Fruit fly (Drosophila melanogaster) whole organism, embryonic: Measurements from ENCODE around the gene CG5246.

Experiments
- Aef1 ChIP-seq: fragments of 200-800 bp; sonication (Bioruptor generic); IDR thresholded peaks from 3 replicates; pipeline ENCODE4 v1.3.6; 2022; ENCODE audit warnings: missing biosample characterization, missing genetic modification characterization
- Asciz ChIP-seq: fragments of 200-800 bp; sonication (Bioruptor generic); optimal IDR thresholded peaks from 2 replicates; lab custom pipeline; 2017; ENCODE audit warnings: missing biosample characterization, mild to moderate bottlenecking, missing genetic modification characterization, missing genetic modification reagents
- Atf-2 ChIP-seq: fragments of 200-800 bp; sonication (Bioruptor generic); optimal IDR thresholded peaks from 2 replicates; lab custom pipeline; 2016; ENCODE audit warnings: missing biosample characterization, missing genetic modification characterization
- CG10209 ChIP-seq: fragments of 200-800 bp; sonication (Bioruptor generic); optimal IDR thresholded peaks from 3 replicates; lab custom pipeline; 2017; ENCODE audit warnings: missing biosample characterization, mild to moderate bottlenecking, missing genetic modification characterization, missing genetic modification reagents
- CG12219 ChIP-seq: fragments of 200-800 bp; sonication (Bioruptor generic); optimal IDR thresholded peaks from 3 replicates; lab custom pipeline; 2018; ENCODE audit warnings: missing biosample characterization, mild to moderate bottlenecking, missing genetic modification characterization
- CG12236 ChIP-seq: fragments of 200-800 bp; sonication (Bioruptor generic); optimal IDR thresholded peaks from 2 replicates; lab custom pipeline; 2016; ENCODE audit warnings: missing biosample characterization, missing genetic modification characterization
- CG14965 ChIP-seq: fragments of 200-800 bp; sonication (Bioruptor generic); optimal IDR thresholded peaks from 2 replicates; lab custom pipeline; 2016; ENCODE audit warnings: missing biosample characterization, missing genetic modification characterization, borderline replicate concordance
- CG15011 ChIP-seq: fragments of 200-800 bp; sonication (Bioruptor generic); optimal IDR thresholded peaks from 3 replicates; lab custom pipeline; 2018; ENCODE audit warnings: missing biosample characterization, mild to moderate bottlenecking, missing genetic modification characterization
- CG15479 ChIP-seq: fragments of 200-800 bp; sonication (Bioruptor generic); optimal IDR thresholded peaks from 3 replicates; lab custom pipeline; 2019; ENCODE audit warnings: missing biosample characterization, mild to moderate bottlenecking, missing genetic modification characterization, moderate library complexity
- CG17186 ChIP-seq: fragments of 200-800 bp; sonication (Bioruptor generic); optimal IDR thresholded peaks from 3 replicates; lab custom pipeline; 2017; ENCODE audit warnings: missing biosample characterization, missing genetic modification reagents, missing genetic modification characterization
- CG18476 ChIP-seq: fragments of 200-800 bp; sonication (Bioruptor generic); optimal IDR thresholded peaks from 2 replicates; lab custom pipeline; 2016; ENCODE audit warnings: missing biosample characterization, mild to moderate bottlenecking, missing genetic modification characterization
- CG2889 ChIP-seq: fragments of 200-800 bp; sonication (Bioruptor generic); IDR thresholded peaks from 3 replicates; pipeline ENCODE4 v1.3.6; 2022; ENCODE audit warnings: missing biosample characterization, missing genetic modification characterization
- CG31365 ChIP-seq: fragments of 200-800 bp; sonication (Bioruptor generic); optimal IDR thresholded peaks from 2 replicates; lab custom pipeline; 2018; ENCODE audit warnings: missing biosample characterization, mild to moderate bottlenecking, missing genetic modification characterization
- CG34376 ChIP-seq: fragments of 200-800 bp; sonication (Bioruptor generic); optimal IDR thresholded peaks from 2 replicates; lab custom pipeline; 2018; ENCODE audit warnings: missing biosample characterization, mild to moderate bottlenecking, missing genetic modification characterization
- CG3995 ChIP-seq: fragments of 200-800 bp; sonication (Bioruptor generic); optimal IDR thresholded peaks from 3 replicates; lab custom pipeline; 2016; ENCODE audit warnings: missing biosample characterization, missing genetic modification characterization
- CG4707 ChIP-seq: fragments of 200-800 bp; sonication (Bioruptor generic); optimal IDR thresholded peaks from 2 replicates; lab custom pipeline; 2018; ENCODE audit warnings: missing biosample characterization, mild to moderate bottlenecking, missing genetic modification characterization, moderate library complexity
- CG6272 ChIP-seq: fragments of 200-800 bp; sonication (Bioruptor generic); IDR thresholded peaks from 2 replicates; pipeline ENCODE4 v1.3.6; 2022; ENCODE audit warnings: missing biosample characterization, missing genetic modification characterization
- CG6654 ChIP-seq: fragments of 200-800 bp; sonication (Bioruptor generic); optimal IDR thresholded peaks from 2 replicates; lab custom pipeline; 2017; ENCODE audit warnings: missing biosample characterization, mild to moderate bottlenecking, missing genetic modification characterization
- CG8478 ChIP-seq: fragments of >200 bp; optimal IDR thresholded peaks from 2 replicates; lab custom pipeline; 2018
- CG9876 ChIP-seq: fragments of 200-800 bp; sonication (Bioruptor generic); optimal IDR thresholded peaks from 2 replicates; lab custom pipeline; 2016; ENCODE audit warnings: missing biosample characterization, missing genetic modification characterization
- Dbx ChIP-seq: fragments of 200-800 bp; sonication (Bioruptor generic); IDR thresholded peaks from 3 replicates; pipeline ENCODE4 v1.3.6; 2022; ENCODE audit warnings: missing biosample characterization, missing genetic modification characterization
- Drgx ChIP-seq: fragments of 200-800 bp; sonication (Bioruptor generic); IDR thresholded peaks from 2 replicates; pipeline ENCODE4 v1.3.6; 2022; ENCODE audit warnings: missing biosample characterization, missing genetic modification characterization
- E2f1 ChIP-seq: fragments of 200-800 bp; sonication (Bioruptor generic); IDR thresholded peaks from 2 replicates; pipeline ENCODE4 v1.3.6; 2022; ENCODE audit warnings: missing biosample characterization, missing genetic modification characterization
- E2f2 ChIP-seq: fragments of 200-800 bp; sonication (Bioruptor generic); IDR thresholded peaks from 2 replicates; pipeline ENCODE4 v1.3.6; 2022; ENCODE audit warnings: missing biosample characterization, missing genetic modification characterization
- Eip74EF ChIP-seq, 2 experiments: fragments of 200-800 bp in 1 of 2; fragments of >200 bp in 1 of 2; sonication (Bioruptor generic) in 1 of 2; optimal IDR thresholded peaks; 2 replicates each; lab custom pipeline; 2017 to 2019; ENCODE audit warnings: missing biosample characterization in 2 of 2, missing genetic modification characterization in 2 of 2, mild to moderate bottlenecking in 1 of 2, moderate library complexity in 1 of 2
- HLH54F ChIP-seq: fragments of 200-800 bp; sonication (Bioruptor generic); optimal IDR thresholded peaks from 3 replicates; lab custom pipeline; 2016; ENCODE audit warnings: missing biosample characterization, missing genetic modification characterization
- Nf-YB ChIP-seq: fragments of 200-800 bp; sonication (Bioruptor generic); optimal IDR thresholded peaks from 3 replicates; lab custom pipeline; 2019; ENCODE audit warnings: missing biosample characterization, mild to moderate bottlenecking, missing genetic modification characterization, moderate library complexity
- Pdp1 ChIP-seq, 2 experiments: fragments of 200-800 bp; sonication (Bioruptor generic); optimal IDR thresholded peaks; 3 replicates each; lab custom pipeline; 2016; ENCODE audit warnings: missing biosample characterization in 2 of 2, missing genetic modification characterization in 2 of 2, mild to moderate bottlenecking in 1 of 2, moderate library complexity in 1 of 2
- Sin3A ChIP-seq: fragments of >200 bp; optimal IDR thresholded peaks from 2 replicates; lab custom pipeline; 2018
- Six4 ChIP-seq: fragments of 200-800 bp; sonication (Bioruptor generic); optimal IDR thresholded peaks from 2 replicates; lab custom pipeline; 2016; ENCODE audit warnings: missing biosample characterization, missing genetic modification characterization
- Sox100B ChIP-seq: fragments of 200-800 bp; sonication (Bioruptor generic); optimal IDR thresholded peaks from 3 replicates; lab custom pipeline; 2018; ENCODE audit warnings: missing biosample characterization, mild to moderate bottlenecking, missing genetic modification characterization
- Taf1 ChIP-seq: fragments of 200-800 bp; sonication (Bioruptor generic); IDR thresholded peaks from 2 replicates; pipeline ENCODE4 v1.3.6; 2022; ENCODE audit warnings: missing biosample characterization, missing genetic modification characterization
- ash1 ChIP-seq: fragments of 200-800 bp; sonication (Bioruptor generic); optimal IDR thresholded peaks from 2 replicates; lab custom pipeline; 2018; ENCODE audit warnings: missing biosample characterization, mild to moderate bottlenecking, missing genetic modification characterization
- chif ChIP-seq, 2 experiments: fragments of 200-800 bp; sonication (Bioruptor generic); optimal IDR thresholded peaks; 3 replicates each; lab custom pipeline; 2016; ENCODE audit warnings: missing biosample characterization in 2 of 2, missing genetic modification characterization in 2 of 2
- chn ChIP-seq: fragments of 200-800 bp; sonication (Bioruptor generic); optimal IDR thresholded peaks from 2 replicates; lab custom pipeline; 2016; ENCODE audit warnings: missing biosample characterization, missing genetic modification characterization
- corto ChIP-seq: fragments of 200-800 bp; sonication (Bioruptor generic); optimal IDR thresholded peaks from 2 replicates; lab custom pipeline; 2016; ENCODE audit warnings: missing biosample characterization, mild to moderate bottlenecking, missing genetic modification characterization, moderate library complexity
- dmrt99B ChIP-seq: fragments of 200-800 bp; sonication (Bioruptor generic); optimal IDR thresholded peaks from 2 replicates; lab custom pipeline; 2018; ENCODE audit warnings: missing biosample characterization, mild to moderate bottlenecking, missing genetic modification characterization, moderate library complexity
- dysf ChIP-seq: fragments of 200-800 bp; sonication (Bioruptor generic); IDR thresholded peaks from 3 replicates; pipeline ENCODE4 v1.3.6; 2022; ENCODE audit warnings: missing biosample characterization, missing genetic modification characterization
- esg ChIP-seq: fragments of 200-800 bp; sonication (Bioruptor generic); conservative IDR thresholded peaks from 2 replicates; pipeline ENCODE4 v1.3.6; 2022; ENCODE audit warnings: missing biosample characterization, missing genetic modification characterization
- ewg ChIP-seq: fragments of 200-800 bp; sonication (Bioruptor generic); optimal IDR thresholded peaks from 3 replicates; lab custom pipeline; 2017; ENCODE audit warnings: mild to moderate bottlenecking, missing biosample characterization, missing genetic modification reagents, missing genetic modification characterization
- fu2 ChIP-seq: fragments of 200-800 bp; sonication (Bioruptor generic); optimal IDR thresholded peaks from 2 replicates; lab custom pipeline; 2016; ENCODE audit warnings: missing biosample characterization, missing genetic modification characterization
- lmd ChIP-seq: fragments of 200-800 bp; sonication (Bioruptor generic); IDR thresholded peaks from 2 replicates; pipeline ENCODE4 v1.3.6; 2022; ENCODE audit warnings: missing biosample characterization, missing genetic modification characterization
- prd ChIP-seq, 3 experiments: fragments of >200 bp in 2 of 3; fragments of 200-800 bp in 1 of 3; sonication (Bioruptor generic) in 1 of 3; optimal IDR thresholded peaks in 2 of 3; IDR thresholded peaks in 1 of 3; 2 replicates in 2 of 3; 3 replicates in 1 of 3; pipeline versions ENCODE4 v1.3.6 to Lab custom; 2017 to 2022; ENCODE audit warnings: missing biosample characterization in 1 of 3, missing genetic modification characterization in 1 of 3
- pum ChIP-seq: fragments of 200-800 bp; sonication (Bioruptor generic); optimal IDR thresholded peaks from 2 replicates; lab custom pipeline; 2016; ENCODE audit warnings: missing biosample characterization, missing genetic modification characterization
- sc ChIP-seq, 3 experiments: fragments of >200 bp in 2 of 3; fragments of 200-800 bp in 1 of 3; sonication (Bioruptor generic) in 1 of 3; optimal IDR thresholded peaks; 2 replicates in 2 of 3; 3 replicates in 1 of 3; lab custom pipeline; 2017; ENCODE audit warnings: mild to moderate bottlenecking in 1 of 3, missing biosample characterization in 1 of 3, missing genetic modification characterization in 1 of 3, missing genetic modification reagents in 1 of 3
- sens-2 ChIP-seq: fragments of 200-800 bp; sonication (Bioruptor generic); IDR thresholded peaks from 2 replicates; pipeline ENCODE4 v1.3.6; 2022; ENCODE audit warnings: missing biosample characterization, missing genetic modification characterization
- slbo ChIP-seq: fragments of 200-800 bp; sonication (Bioruptor generic); IDR thresholded peaks from 2 replicates; pipeline ENCODE4 v1.3.6; 2022; ENCODE audit warnings: missing biosample characterization, missing genetic modification characterization
- vvl ChIP-seq: fragments of 200-800 bp; sonication (Bioruptor generic); IDR thresholded peaks from 2 replicates; pipeline ENCODE4 v1.3.6; 2022; ENCODE audit warnings: missing biosample characterization, missing genetic modification characterization
- zfh1 ChIP-seq: fragments of 200-800 bp; sonication (Bioruptor generic); IDR thresholded peaks from 3 replicates; pipeline ENCODE4 v1.3.6; 2022; ENCODE audit warnings: missing biosample characterization, missing genetic modification characterization

Gene CG5246

dm6 chr3R:17151376-17152026, 15.6 kb downstream of the CG5246 start, which contains the start of gene CG5292 (continued):
- no peak for TF ChIP-seq Sox100B
- peak in 1 of 2 experiments; percentile 28 for TF ChIP-seq Pdp1 (GFP tag; optimal IDR thresholded peaks at IDR 0.05; lab: Kevin White, UChicago)
- TF ChIP-seq Nf-YB, result no peak
- TF ChIP-seq CG15011, result no peak
- peak; percentile 81 for TF ChIP-seq vvl (GFP tag; lab: Robert Waterston, UW)
- peak; percentile 34; the same call in 1 of the 2 replicates for TF ChIP-seq esg (GFP tag; lab: Robert Waterston, UW)
- TF ChIP-seq prd (optimal IDR thresholded peaks at IDR 0.05; lab: Kevin White, UChicago), result no peak
- peak; percentile 68 for TF ChIP-seq prd (GFP tag; IDR thresholded peaks at IDR 0.05; lab: Robert Waterston, UW)
- peak; percentile 13 for TF ChIP-seq CG17186
- no peak for TF ChIP-seq CG8478 (lab: Kevin White, UChicago)
- TF ChIP-seq pum (GFP tag; lab: Kevin White, UChicago), result no peak
- no peak for TF ChIP-seq CG18476 (GFP tag; lab: Kevin White, UChicago)
- no peak for TF ChIP-seq CG31365
- no peak for TF ChIP-seq chif (GFP tag; optimal IDR thresholded peaks at IDR 0.05; lab: Kevin White, UChicago)
- TF ChIP-seq CG34376 (GFP tag; lab: Kevin White, UChicago), result peak; percentile 23
- peak; percentile 42; the same call in 1 of the 2 replicates for TF ChIP-seq lmd (GFP tag; lab: Robert Waterston, UW)
- TF ChIP-seq E2f1 (GFP tag; lab: Robert Waterston, UW), result peak; percentile 54; the same call in 1 of the 2 replicates
- TF ChIP-seq CG9876, result no peak
- peak; percentile 64 for TF ChIP-seq Drgx (GFP tag; lab: Robert Waterston, UW)
- TF ChIP-seq corto (GFP tag; lab: Kevin White, UChicago), result no peak
- no peak for TF ChIP-seq CG4707 (GFP tag; lab: Kevin White, UChicago)
- peak; percentile 43; the same call in 2 of the 3 replicates for TF ChIP-seq Dbx (GFP tag; lab: Robert Waterston, UW)
- no peak for TF ChIP-seq Eip74EF (GFP tag; optimal IDR thresholded peaks at IDR 0.05; lab: Kevin White, UChicago)
- no peak for TF ChIP-seq CG14965 (GFP tag; lab: Kevin White, UChicago)
- TF ChIP-seq Asciz (GFP tag; lab: Kevin White, UChicago), result no peak
- peak; percentile 16 for TF ChIP-seq ewg (GFP tag; lab: Kevin White, UChicago)
- TF ChIP-seq CG3995, result peak; percentile 99
- TF ChIP-seq CG10209 (GFP tag; lab: Kevin White, UChicago), result peak; percentile 44
- TF ChIP-seq chn (GFP tag; lab: Kevin White, UChicago), result peak; percentile 52
- TF ChIP-seq CG12236, result no peak
- TF ChIP-seq CG15479 (GFP tag; lab: Kevin White, UChicago), result no peak
- TF ChIP-seq Six4 (GFP tag; lab: Kevin White, UChicago), result no peak
- no peak for TF ChIP-seq Taf1 (GFP tag; lab: Robert Waterston, UW)
- TF ChIP-seq ash1 (GFP tag; lab: Kevin White, UChicago), result no peak
- TF ChIP-seq sc (optimal IDR thresholded peaks at IDR 0.05; lab: Kevin White, UChicago), result no peak
- TF ChIP-seq sc (GFP tag; optimal IDR thresholded peaks at IDR 0.05; lab: Kevin White, UChicago), result no peak
- TF ChIP-seq Atf-2 (GFP tag; lab: Kevin White, UChicago), result no peak
- peak; percentile 65 for TF ChIP-seq E2f2 (GFP tag; lab: Robert Waterston, UW)
- TF ChIP-seq dmrt99B, result no peak
- no peak for TF ChIP-seq CG2889 (GFP tag; lab: Robert Waterston, UW)
- no peak for TF ChIP-seq CG6654 (GFP tag; lab: Kevin White, UChicago)
- no peak for TF ChIP-seq sens-2 (GFP tag; lab: Robert Waterston, UW)
- TF ChIP-seq Sin3A (lab: Kevin White, UChicago), result peak; percentile 35
- peak; percentile 56 for TF ChIP-seq Aef1
- no peak for TF ChIP-seq CG12219
- peak; percentile 60; the same call in 2 of the 3 replicates for TF ChIP-seq dysf
- TF ChIP-seq fu2 (GFP tag; lab: Kevin White, UChicago), result no peak
- TF ChIP-seq slbo (GFP tag; lab: Robert Waterston, UW), result peak; percentile 75
- TF ChIP-seq HLH54F (GFP tag; lab: Kevin White, UChicago), result no peak
- TF ChIP-seq zfh1 (GFP tag; lab: Robert Waterston, UW), result peak; percentile 65; the same call in 2 of the 3 replicates
- no peak for TF ChIP-seq CG6272 (GFP tag; lab: Robert Waterston, UW)
